ENCODE assay signal across 3 fruit fly cellular contexts in the genomic region with DNA sequence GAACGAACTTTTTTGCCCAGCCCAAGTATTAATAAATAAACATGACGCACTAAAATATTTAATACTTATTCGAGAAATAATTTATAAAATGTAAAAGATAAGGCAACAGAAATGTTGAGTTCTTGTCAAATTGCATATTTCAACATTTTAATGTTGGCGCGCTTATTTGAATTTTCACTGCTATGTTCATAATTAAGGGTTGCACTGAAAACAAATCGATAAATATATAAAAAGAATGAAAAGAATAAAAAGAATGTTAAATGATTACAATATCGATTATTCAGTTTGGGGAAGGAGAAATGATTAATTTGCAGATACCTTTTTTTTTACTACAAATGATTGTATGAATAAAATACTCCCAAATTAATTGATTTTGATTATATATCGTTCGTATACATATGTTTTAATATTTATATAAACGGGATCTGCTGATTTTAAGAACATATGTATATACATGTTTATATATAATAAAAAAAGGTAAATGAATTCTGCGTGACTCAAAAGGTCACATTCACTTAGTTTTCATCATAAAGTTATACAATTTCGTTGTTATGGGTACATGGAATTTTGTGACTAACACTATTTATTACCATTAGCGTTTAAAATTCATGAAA.
TF ChIP-seq lines count a peak whose summit lies in the region.

No protein-coding gene starts in this region.

- no peak for TF ChIP-seq CTCF in whole organism, embryonic (GFP tag; optimal IDR thresholded peaks at IDR 0.05; lab: Kevin White, UChicago)

TF ChIP-seq in whole organism, adult, 20 proteins besides CTCF, POLR2A, EP300 and RAD21:
- TF ChIP-seq Crg-1 (GFP tag; optimal IDR thresholded peaks at IDR 0.05; lab: Kevin White, UChicago), result no peak
- no peak for TF ChIP-seq toe (GFP tag; optimal IDR thresholded peaks at IDR 0.05; lab: Kevin White, UChicago)
- no peak for TF ChIP-seq cnc (optimal IDR thresholded peaks at IDR 0.05; lab: Kevin White, UChicago)
- no peak for TF ChIP-seq CG5204 (GFP tag; optimal IDR thresholded peaks at IDR 0.05; lab: Kevin White, UChicago)
- TF ChIP-seq Clk (GFP tag; optimal IDR thresholded peaks at IDR 0.05; lab: Kevin White, UChicago), result no peak
- no peak for TF ChIP-seq tj (GFP tag; optimal IDR thresholded peaks at IDR 0.05; lab: Kevin White, UChicago)
- TF ChIP-seq CG7045 (GFP tag; optimal IDR thresholded peaks at IDR 0.05; lab: Kevin White, UChicago), result no peak
- no peak for TF ChIP-seq Mnt (GFP tag; optimal IDR thresholded peaks at IDR 0.05; lab: Kevin White, UChicago)
- TF ChIP-seq ovo (GFP tag; optimal IDR thresholded peaks at IDR 0.05; lab: Kevin White, UChicago), result no peak
- peak; percentile 3 for TF ChIP-seq cic (GFP tag; optimal IDR thresholded peaks at IDR 0.05; lab: Kevin White, UChicago)
- peak; percentile 29 for TF ChIP-seq bab1 (GFP tag; optimal IDR thresholded peaks at IDR 0.05; lab: Kevin White, UChicago)
- TF ChIP-seq CG14711 (tag; optimal IDR thresholded peaks at IDR 0.05; lab: Kevin White, UChicago), result peak; percentile 11
- TF ChIP-seq CG11617 (GFP tag; optimal IDR thresholded peaks at IDR 0.05; lab: Kevin White, UChicago), result no peak
- no peak for TF ChIP-seq CG7101 (tag; optimal IDR thresholded peaks at IDR 0.05; lab: Kevin White, UChicago)
- no peak for TF ChIP-seq CG33017 (tag; optimal IDR thresholded peaks at IDR 0.05; lab: Kevin White, UChicago)
- TF ChIP-seq kay (GFP tag; lab: Kevin White, UChicago; ENCODE audit: borderline replicate concordance), result peak; percentile 78
- TF ChIP-seq pad (GFP tag; optimal IDR thresholded peaks at IDR 0.05; lab: Kevin White, UChicago), result no peak
- TF ChIP-seq CG12768 (GFP tag; optimal IDR thresholded peaks at IDR 0.05; lab: Kevin White, UChicago), result no peak

TF ChIP-seq in whole organism, embryonic, 481 proteins besides CTCF, POLR2A, EP300 and RAD21 (continues in another document):
- TF ChIP-seq CG2116 (GFP tag; optimal IDR thresholded peaks at IDR 0.05; lab: Kevin White, UChicago) (peak; percentile 97), abd-A (tag; optimal IDR thresholded peaks at IDR 0.05; lab: Kevin White, UChicago) (peak; percentile 34), Nf-YC (tag; optimal IDR thresholded peaks at IDR 0.05; lab: Kevin White, UChicago) (no peak), E2f2 (GFP tag; IDR thresholded peaks at IDR 0.05; lab: Robert Waterston, UW) (peak; percentile 82), CG10267 (tag; optimal IDR thresholded peaks at IDR 0.05; lab: Kevin White, UChicago) (peak; percentile 8), BEAF-32 (GFP tag; optimal IDR thresholded peaks at IDR 0.05; lab: Kevin White, UChicago) (peak; percentile 54), CG10209 (GFP tag; optimal IDR thresholded peaks at IDR 0.05; lab: Kevin White, UChicago) (no peak), crp (GFP tag; optimal IDR thresholded peaks at IDR 0.05; lab: Kevin White, UChicago) (peak in 1 of 2 experiments; percentile 75), HLH4C (GFP tag; IDR thresholded peaks at IDR 0.05; lab: Robert Waterston, UW; ENCODE audit: partially characterized antibody) (peak; percentile 49; the same call in 1 of the 3 replicates), CG2712 (tag; optimal IDR thresholded peaks at IDR 0.05; lab: Kevin White, UChicago) (peak; percentile 14), lab (GFP tag; optimal IDR thresholded peaks at IDR 0.05; lab: Kevin White, UChicago) (no peak), CG1603 (tag; optimal IDR thresholded peaks at IDR 0.05; lab: Kevin White, UChicago) (peak; percentile 9), onecut (GFP tag; IDR thresholded peaks at IDR 0.05; lab: Robert Waterston, UW) (peak; percentile 8; the same call in 1 of the 2 replicates), CG14710 (tag; optimal IDR thresholded peaks at IDR 0.05; lab: Kevin White, UChicago) (peak; percentile 14), pb (GFP tag; optimal IDR thresholded peaks at IDR 0.05; lab: Kevin White, UChicago) (no peak), unc-4 (GFP tag; IDR thresholded peaks at IDR 0.05; lab: Robert Waterston, UW; ENCODE audit: partially characterized antibody) (0 out of 2 replicates have a peak, but pooled peaks have one; percentile 41), Pdp1 (GFP tag; optimal IDR thresholded peaks at IDR 0.05; lab: Kevin White, UChicago) (peak in 1 of 2 experiments; percentile 11), Scr (GFP tag; IDR thresholded peaks at IDR 0.05; lab: Robert Waterston, UW; ENCODE audit: partially characterized antibody) (peak; percentile 50), Dll (GFP tag; IDR thresholded peaks at IDR 0.05; lab: Robert Waterston, UW; ENCODE audit: partially characterized antibody) (peak; percentile 47; the same call in 2 of the 4 replicates), CG11723 (GFP tag; optimal IDR thresholded peaks at IDR 0.05; lab: Kevin White, UChicago) (no peak), stwl (tag; optimal IDR thresholded peaks at IDR 0.05; lab: Kevin White, UChicago) (peak; percentile 48), CG30020 (tag; optimal IDR thresholded peaks at IDR 0.05; lab: Kevin White, UChicago) (peak; percentile 62), Sry-δ (GFP tag; optimal IDR thresholded peaks at IDR 0.05; lab: Kevin White, UChicago) (peak; percentile 32), CG6254 (GFP tag; optimal IDR thresholded peaks at IDR 0.05; lab: Kevin White, UChicago) (peak; percentile 37), Ptx1 (GFP tag; IDR thresholded peaks at IDR 0.05; lab: Robert Waterston, UW) (no peak), Xbp1 (GFP tag; optimal IDR thresholded peaks at IDR 0.05; lab: Kevin White, UChicago) (no peak), Neu2 (GFP tag; optimal IDR thresholded peaks at IDR 0.05; lab: Kevin White, UChicago; ENCODE audit: borderline replicate concordance) (no peak), bbx (GFP tag; IDR thresholded peaks at IDR 0.05; lab: Robert Waterston, UW; ENCODE audit: partially characterized antibody) (peak; percentile 55; the same call in 1 of the 2 replicates), Opbp (GFP tag; IDR thresholded peaks at IDR 0.05; lab: Robert Waterston, UW; ENCODE audit: partially characterized antibody) (peak; percentile 16; the same call in 1 of the 3 replicates), Dref (GFP tag; IDR thresholded peaks at IDR 0.05; lab: Robert Waterston, UW) (peak; percentile 57), Lpt (GFP tag; optimal IDR thresholded peaks at IDR 0.05; lab: Kevin White, UChicago) (no peak)

TF ChIP-seq in whole organism, prepupa, 60 proteins besides CTCF, POLR2A, EP300 and RAD21:
- peak; percentile 22 for TF ChIP-seq Eip93F (GFP tag; optimal IDR thresholded peaks at IDR 0.05; lab: Kevin White, UChicago)
- peak; percentile 50 for TF ChIP-seq dsx (GFP tag; optimal IDR thresholded peaks at IDR 0.05; lab: Kevin White, UChicago; ENCODE audit: poor library complexity, severe bottlenecking)
- TF ChIP-seq lz (GFP tag; optimal IDR thresholded peaks at IDR 0.05; lab: Kevin White, UChicago), result no peak
- TF ChIP-seq fkh (GFP tag; optimal IDR thresholded peaks at IDR 0.05; lab: Kevin White, UChicago), result peak; percentile 2
